4 worm cellular contexts compared by ENCODE assay signal in genomic region chrII:9490589-9490988, ce11.
A peak's percentile ranks its signal among the peaks of the same experiment; 100 is the strongest.
TF ChIP-seq lines count a peak whose summit lies in the region.

No protein-coding gene starts in this region.

TF ChIP-seq in whole organism, L1 larva, 84 proteins besides CTCF, POLR2A, EP300 and RAD21:
- TF ChIP-seq swsn-7 (tag; optimal IDR thresholded peaks at IDR 0.05; lab: Kevin White, UChicago) (no peak), F16B12.6 (tag; optimal IDR thresholded peaks at IDR 0.05; lab: Kevin White, UChicago) (no peak), nhr-85 (tag; lab: Kevin White, UChicago) (peak; percentile 84), nhr-19 (GFP tag; conservative IDR thresholded peaks at IDR 0.05; lab: Robert Waterston, UW) (peak; percentile 21; the same call in 1 of the 2 replicates), aly-2 (tag; optimal IDR thresholded peaks at IDR 0.05; lab: Kevin White, UChicago) (no peak), pqm-1 (tag; optimal IDR thresholded peaks at IDR 0.05; lab: Kevin White, UChicago) (no peak), lsy-2 (tag; optimal IDR thresholded peaks at IDR 0.05; lab: Kevin White, UChicago) (peak in 1 of 2 experiments; percentile 24), nhr-20 (tag; optimal IDR thresholded peaks at IDR 0.05; lab: Kevin White, UChicago) (peak; percentile 61), nhr-71 (tag; optimal IDR thresholded peaks at IDR 0.05; lab: Kevin White, UChicago) (peak; percentile 54), lin-14 (GFP tag; optimal IDR thresholded peaks at IDR 0.05; lab: Kevin White, UChicago) (peak; percentile 39), ceh-8 (GFP tag; optimal IDR thresholded peaks at IDR 0.05; lab: Kevin White, UChicago) (no peak), pag-3 (tag; optimal IDR thresholded peaks at IDR 0.05; lab: Kevin White, UChicago; ENCODE audit: borderline replicate concordance, insufficient read depth) (no peak), mab-9 (GFP tag; IDR thresholded peaks at IDR 0.05; lab: Robert Waterston, UW) (no peak), ceh-90 (tag; optimal IDR thresholded peaks at IDR 0.05; lab: Kevin White, UChicago) (no peak), blmp-1 (tag; optimal IDR thresholded peaks at IDR 0.05; lab: Kevin White, UChicago) (no peak)

TF ChIP-seq in whole organism, L2 larva, 48 proteins besides CTCF, POLR2A, EP300 and RAD21:
- TF ChIP-seq elt-1 (tag; optimal IDR thresholded peaks at IDR 0.05; lab: Kevin White, UChicago) (no peak), peb-1 (tag; optimal IDR thresholded peaks at IDR 0.05; lab: Kevin White, UChicago) (no peak), ceh-16 (tag; optimal IDR thresholded peaks at IDR 0.05; lab: Kevin White, UChicago) (no peak), lsy-2 (tag; optimal IDR thresholded peaks at IDR 0.05; lab: Kevin White, UChicago) (peak in 1 of 2 experiments; percentile 14), nhr-12 (tag; optimal IDR thresholded peaks at IDR 0.05; lab: Kevin White, UChicago) (no peak), zag-1 (tag; optimal IDR thresholded peaks at IDR 0.05; lab: Kevin White, UChicago) (no peak), nhr-6 (tag; optimal IDR thresholded peaks at IDR 0.05; lab: Kevin White, UChicago) (no peak), sma-9 (GFP tag; optimal IDR thresholded peaks at IDR 0.05; lab: Kevin White, UChicago) (peak; percentile 55), sma-9 (tag; optimal IDR thresholded peaks at IDR 0.05; lab: Kevin White, UChicago) (no peak), nhr-25 (tag; optimal IDR thresholded peaks at IDR 0.05; lab: Kevin White, UChicago) (peak; percentile 8), ztf-11 (tag; optimal IDR thresholded peaks at IDR 0.05; lab: Kevin White, UChicago) (no peak), ztf-4 (tag; optimal IDR thresholded peaks at IDR 0.05; lab: Kevin White, UChicago) (no peak), nhr-129 (tag; optimal IDR thresholded peaks at IDR 0.05; lab: Kevin White, UChicago) (no peak), crh-2 (tag; optimal IDR thresholded peaks at IDR 0.05; lab: Kevin White, UChicago) (no peak), R02D3.7 (tag; optimal IDR thresholded peaks at IDR 0.05; lab: Kevin White, UChicago) (no peak), unc-62 (GFP tag; optimal IDR thresholded peaks at IDR 0.05; lab: Kevin White, UChicago) (no peak), unc-39 (tag; optimal IDR thresholded peaks at IDR 0.05; lab: Kevin White, UChicago) (no peak)
TF ChIP-seq in whole organism, L2 larva: peak in this region for 3.

TF ChIP-seq in whole organism, L3 larva, 47 proteins besides CTCF, POLR2A, EP300 and RAD21:
- TF ChIP-seq R02D3.7 (tag; optimal IDR thresholded peaks at IDR 0.05; lab: Kevin White, UChicago) (no peak), nhr-43 (tag; optimal IDR thresholded peaks at IDR 0.05; lab: Kevin White, UChicago; ENCODE audit: poor library complexity, severe bottlenecking) (peak; percentile 33)

TF ChIP-seq in whole organism, L4 larva, 104 proteins besides CTCF, POLR2A, EP300 and RAD21:
- TF ChIP-seq hlh-30 (tag; optimal IDR thresholded peaks at IDR 0.05; lab: Kevin White, UChicago; ENCODE audit: insufficient read depth) (peak; percentile 31), nhr-28 (tag; optimal IDR thresholded peaks at IDR 0.05; lab: Kevin White, UChicago) (peak; percentile 84), lsy-2 (tag; optimal IDR thresholded peaks at IDR 0.05; lab: Kevin White, UChicago) (no peak)

Comparison
In these comparisons a context has a peak if more than half of its experiments do, and no peak if none do; other contexts are left out.
1. Of the 29 proteins assayed by ChIP-seq in both whole organism, L4 larva and whole organism, L1 larva: peak only in whole organism, L4 larva: nhr-28; only in whole organism, L1 larva: none; in both: none; in neither: 27; mixed calls (peak in some experiments, not most) for 1.